Fruit fly (Drosophila melanogaster): Measurements from ENCODE around the gene GstZ2.

Gene GstZ2

dm6 chr3R:9460488-9461150 lies at the start of gene GstZ2:
TSS of gene GstZ2 (minus strand) at chr3R:9460652.
- TF ChIP-seq OdsH (GFP tag; optimal IDR thresholded peaks at IDR 0.05) (no peak), vri (GFP tag; optimal IDR thresholded peaks at IDR 0.05) (no peak), dsx (GFP tag; optimal IDR thresholded peaks at IDR 0.05; ENCODE audit: poor library complexity, severe bottlenecking) (no peak), Lpt (GFP tag; optimal IDR thresholded peaks at IDR 0.05) (no peak), ss (GFP tag; optimal IDR thresholded peaks at IDR 0.05) (no peak), CG6808 (GFP tag; optimal IDR thresholded peaks at IDR 0.05) (no peak), fkh (GFP tag; optimal IDR thresholded peaks at IDR 0.05) (no peak), CG6792 (GFP tag; optimal IDR thresholded peaks at IDR 0.05) (no peak), fd59A (GFP tag; optimal IDR thresholded peaks at IDR 0.05) (no peak), CG8119 (GFP tag; IDR thresholded peaks at IDR 0.05) (no peak), CG10631 (GFP tag; optimal IDR thresholded peaks at IDR 0.05) (no peak), eg (GFP tag; IDR thresholded peaks at IDR 0.05) (no peak), Sox14 (GFP tag; optimal IDR thresholded peaks at IDR 0.05) (no peak), CG6163 (GFP tag; IDR thresholded peaks at IDR 0.05) (no peak), Gug (GFP tag; IDR thresholded peaks at IDR 0.05) (no peak), Sox102F (GFP tag; optimal IDR thresholded peaks at IDR 0.05) (no peak), CG11762 (GFP tag; optimal IDR thresholded peaks at IDR 0.05; ENCODE audit: insufficient read depth) (no peak), CG34406 (GFP tag; optimal IDR thresholded peaks at IDR 0.05) (no peak), CG10669 (GFP tag; optimal IDR thresholded peaks at IDR 0.05) (no peak), Eip93F (GFP tag; optimal IDR thresholded peaks at IDR 0.05) (no peak)

dm6 chr3R:9510070-9510518 lies 49.6 kb upstream of the GstZ2 start, which contains the start of gene rump:
TSS of gene rump (minus strand) at chr3R:9510324.
- TF ChIP-seq CG32006 (GFP tag; optimal IDR thresholded peaks at IDR 0.05) (no peak), fkh (GFP tag; optimal IDR thresholded peaks at IDR 0.05) (no peak), Sox15 (GFP tag; optimal IDR thresholded peaks at IDR 0.05) (no peak), esn (GFP tag; optimal IDR thresholded peaks at IDR 0.05) (peak; percentile 2), dsx (GFP tag; optimal IDR thresholded peaks at IDR 0.05; ENCODE audit: poor library complexity, severe bottlenecking) (peak; percentile 15), CG16779 (tag; optimal IDR thresholded peaks at IDR 0.05) (no peak), Eip75B (GFP tag; optimal IDR thresholded peaks at IDR 0.05) (no peak), Sox14 (GFP tag; optimal IDR thresholded peaks at IDR 0.05) (peak; percentile 21), CG1621 (tag; optimal IDR thresholded peaks at IDR 0.05) (peak; percentile 93), Eip78C (GFP tag) (peak; percentile 25)

dm6 chr3R:9504355-9504754 lies 43.9 kb upstream of the GstZ2 start, which contains the start of gene CG8149:
TSS of gene CG8149 (plus strand) at chr3R:9504656.
- TF ChIP-seq dsx (GFP tag; optimal IDR thresholded peaks at IDR 0.05; ENCODE audit: poor library complexity, severe bottlenecking) (peak; percentile 11), Eip78C (GFP tag) (peak; percentile 10), CG6808 (GFP tag; optimal IDR thresholded peaks at IDR 0.05) (no peak), Sox14 (GFP tag; optimal IDR thresholded peaks at IDR 0.05) (peak; percentile 39), fd85E (GFP tag; optimal IDR thresholded peaks at IDR 0.05) (no peak), Eip93F (GFP tag; optimal IDR thresholded peaks at IDR 0.05) (no peak), topi (GFP tag; optimal IDR thresholded peaks at IDR 0.05) (peak; percentile 21), cyc (GFP tag; optimal IDR thresholded peaks at IDR 0.05) (no peak), esn (GFP tag; optimal IDR thresholded peaks at IDR 0.05) (peak; percentile 27), Ets96B (tag; optimal IDR thresholded peaks at IDR 0.05) (no peak), CG15336 (GFP tag; IDR thresholded peaks at IDR 0.05) (no peak), CG1621 (tag; optimal IDR thresholded peaks at IDR 0.05) (peak; percentile 35), fkh (GFP tag; optimal IDR thresholded peaks at IDR 0.05) (peak; percentile 76), fd59A (GFP tag; optimal IDR thresholded peaks at IDR 0.05) (no peak), svp (GFP tag) (no peak), CG6276 (GFP tag; optimal IDR thresholded peaks at IDR 0.05) (no peak), lz (GFP tag; optimal IDR thresholded peaks at IDR 0.05) (peak; percentile 14)

Data from whole organism, prepupa.